Fruit fly (Drosophila melanogaster): ENCODE measurements around the gene RpLP0.

The RpLP0 gene

DNA sequence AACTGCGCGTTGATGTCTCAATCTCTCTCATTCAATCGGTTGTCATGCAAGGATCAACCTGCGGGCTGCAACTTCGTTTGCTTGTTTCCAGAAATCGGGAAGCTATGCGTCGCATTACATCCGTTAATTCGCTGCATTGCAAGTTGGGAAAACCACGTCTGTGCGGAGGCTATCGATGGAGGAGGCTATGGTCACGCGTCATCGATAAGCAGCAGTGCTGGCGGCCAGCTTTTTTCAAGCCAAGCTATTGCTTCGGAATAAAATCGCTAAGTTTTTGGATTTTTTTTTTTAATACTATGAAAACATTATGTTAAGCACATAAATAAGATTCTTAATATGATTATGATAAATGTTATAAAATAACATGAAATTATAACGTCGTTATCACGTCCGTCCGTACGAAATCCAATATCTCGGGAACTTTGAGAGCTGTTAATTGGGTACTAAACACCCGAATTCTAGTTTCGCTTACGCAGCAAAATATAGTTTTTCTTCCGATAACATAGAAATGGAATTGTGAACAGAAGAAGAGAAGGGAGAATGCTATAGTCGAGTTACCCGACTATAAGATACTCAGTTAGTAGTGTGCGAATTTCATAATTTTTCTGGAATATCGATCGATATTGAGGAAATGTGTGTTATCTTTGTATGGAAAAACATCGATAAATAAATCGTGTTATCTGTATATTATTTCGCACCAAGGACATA is 3.8 kb upstream of the RpLP0 start, which contains the start of gene CG7139 (continued):
- TF ChIP-seq inv (GFP tag; IDR thresholded peaks at IDR 0.05; ENCODE audit: partially characterized antibody) (peak; percentile 46; the same call in 1 of the 2 replicates), CG3281 (GFP tag; optimal IDR thresholded peaks at IDR 0.05) (no peak), CG10267 (tag; optimal IDR thresholded peaks at IDR 0.05) (peak; percentile 9), MESR4 (GFP tag; optimal IDR thresholded peaks at IDR 0.05) (peak; percentile 97), YL-1 (GFP tag; optimal IDR thresholded peaks at IDR 0.05) (peak; percentile 14), CG2116 (GFP tag; optimal IDR thresholded peaks at IDR 0.05) (peak; percentile 72), chinmo (GFP tag; IDR thresholded peaks at IDR 0.05; ENCODE audit: partially characterized antibody) (0 out of 4 replicates have a peak, but pooled peaks have one; percentile 46), hbn (GFP tag; IDR thresholded peaks at IDR 0.05; ENCODE audit: partially characterized antibody) (peak; percentile 53), onecut (GFP tag; IDR thresholded peaks at IDR 0.05) (peak; percentile 71), nerfin-2 (GFP tag; IDR thresholded peaks at IDR 0.05; ENCODE audit: partially characterized antibody) (peak; percentile 70), tup (GFP tag; optimal IDR thresholded peaks at IDR 0.05) (no peak), psq (GFP tag; optimal IDR thresholded peaks at IDR 0.05) (no peak), Hmr (GFP tag; optimal IDR thresholded peaks at IDR 0.05) (peak; percentile 17), CG9797 (GFP tag; optimal IDR thresholded peaks at IDR 0.05) (peak; percentile 17), D19B (GFP tag; optimal IDR thresholded peaks at IDR 0.05) (peak; percentile 31), CG14710 (tag; optimal IDR thresholded peaks at IDR 0.05) (peak; percentile 49), row (GFP tag; IDR thresholded peaks at IDR 0.05) (peak; percentile 81), Doc2 (GFP tag; IDR thresholded peaks at IDR 0.05) (no peak), knrl (GFP tag; IDR thresholded peaks at IDR 0.05; ENCODE audit: partially characterized antibody) (peak; percentile 62), otp (GFP tag; IDR thresholded peaks at IDR 0.05) (no peak), CG13296 (GFP tag; optimal IDR thresholded peaks at IDR 0.05) (peak; percentile 8), Hsf (GFP tag; optimal IDR thresholded peaks at IDR 0.05) (no peak), CG14860 (GFP tag; IDR thresholded peaks at IDR 0.05; ENCODE audit: partially characterized antibody) (peak; percentile 62), Sin3A (optimal IDR thresholded peaks at IDR 0.05) (peak; percentile 8), CG8290 (GFP tag; optimal IDR thresholded peaks at IDR 0.05) (peak; percentile 50), CG8290 (tag; optimal IDR thresholded peaks at IDR 0.05) (peak; percentile 54 to 69), CG12769 (tag; optimal IDR thresholded peaks at IDR 0.05) (peak; percentile 37), CG30403 (GFP tag; optimal IDR thresholded peaks at IDR 0.05) (peak; percentile 37), CG15073 (GFP tag; optimal IDR thresholded peaks at IDR 0.05) (peak; percentile 73), caup (GFP tag; optimal IDR thresholded peaks at IDR 0.05; ENCODE audit: severe bottlenecking) (no peak), sna (GFP tag; IDR thresholded peaks at IDR 0.05; ENCODE audit: partially characterized antibody) (peak; percentile 71), Bgb (GFP tag; IDR thresholded peaks at IDR 0.05; ENCODE audit: partially characterized antibody) (peak; percentile 50), tgo (GFP tag; IDR thresholded peaks at IDR 0.05) (no peak), CG12659 (GFP tag; optimal IDR thresholded peaks at IDR 0.05) (peak; percentile 48), HmgZ (tag; optimal IDR thresholded peaks at IDR 0.05) (peak; percentile 14), ci (GFP tag; IDR thresholded peaks at IDR 0.05) (peak; percentile 53; the same call in 1 of the 3 replicates), CG9817 (tag; optimal IDR thresholded peaks at IDR 0.05) (peak; percentile 1), BEAF-32 (GFP tag; optimal IDR thresholded peaks at IDR 0.05) (peak; percentile 81), vnd (GFP tag; IDR thresholded peaks at IDR 0.05; ENCODE audit: partially characterized antibody) (peak; percentile 62; the same call in 1 of the 3 replicates), CG18619 (GFP tag; optimal IDR thresholded peaks at IDR 0.05) (peak; percentile 1), tna (GFP tag; IDR thresholded peaks at IDR 0.05; ENCODE audit: partially characterized antibody) (peak; percentile 24), CG34224 (GFP tag; IDR thresholded peaks at IDR 0.05; ENCODE audit: partially characterized antibody) (peak; percentile 50), CG13894 (tag; optimal IDR thresholded peaks at IDR 0.05) (peak; percentile 26), Hand (GFP tag; optimal IDR thresholded peaks at IDR 0.05) (no peak), Dll (GFP tag; IDR thresholded peaks at IDR 0.05; ENCODE audit: partially characterized antibody) (peak; percentile 67; the same call in 3 of the 4 replicates), Fer3 (tag; optimal IDR thresholded peaks at IDR 0.05) (no peak), hkb (optimal IDR thresholded peaks at IDR 0.05) (no peak), hkb (GFP tag; IDR thresholded peaks at IDR 0.05) (no peak)
